Fruit fly (Drosophila melanogaster): ENCODE measurements around the gene fz2.

fz2 gene

DNA sequence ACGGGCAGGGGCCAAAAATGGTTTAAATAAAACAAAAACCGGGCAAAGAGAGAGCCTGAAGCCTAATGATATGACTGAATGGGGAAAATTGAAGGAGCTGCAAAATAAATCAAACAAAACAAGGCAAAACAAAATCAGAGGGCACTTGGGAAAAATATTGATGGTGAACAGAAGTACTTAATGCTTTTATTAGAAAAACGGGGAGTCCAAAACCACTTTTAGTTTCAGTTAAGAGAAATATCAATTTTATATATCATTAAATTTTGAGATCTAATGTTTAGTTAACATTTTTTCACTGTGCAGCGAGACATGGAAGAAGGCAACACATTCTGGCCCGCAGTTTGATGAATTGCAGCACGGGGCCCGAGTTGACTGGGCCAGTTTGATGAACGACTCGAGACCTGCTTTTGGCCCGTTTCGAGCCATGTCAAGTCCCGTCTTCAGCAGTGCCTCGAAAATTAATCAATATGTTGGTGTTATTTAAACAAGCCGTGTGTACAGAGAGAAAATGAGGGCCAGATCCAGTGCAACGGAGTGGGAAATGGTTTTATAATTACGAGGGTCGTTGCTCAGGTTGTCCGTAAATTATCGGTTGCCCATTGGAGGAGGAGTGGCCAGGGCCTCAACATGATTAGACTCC is 68.8 kb downstream of the fz2 start (continued):
- no peak for TF ChIP-seq Fer2 (tag; optimal IDR thresholded peaks at IDR 0.05)
- no peak for TF ChIP-seq CG9797 (GFP tag; optimal IDR thresholded peaks at IDR 0.05)
- no peak for TF ChIP-seq CG13775 (GFP tag; optimal IDR thresholded peaks at IDR 0.05)
- TF ChIP-seq CG11456 (GFP tag; IDR thresholded peaks at IDR 0.05): no peak
- no peak for TF ChIP-seq zen (tag; optimal IDR thresholded peaks at IDR 0.05)
- TF ChIP-seq lbe (GFP tag; optimal IDR thresholded peaks at IDR 0.05): peak; percentile 76
- TF ChIP-seq CG10209 (GFP tag; optimal IDR thresholded peaks at IDR 0.05): no peak
- no peak for TF ChIP-seq repo (GFP tag; optimal IDR thresholded peaks at IDR 0.05)
- no peak for TF ChIP-seq bowl (GFP tag; IDR thresholded peaks at IDR 0.05)
- TF ChIP-seq sim (GFP tag; IDR thresholded peaks at IDR 0.05): no peak
- TF ChIP-seq Bdp1 (GFP tag; optimal IDR thresholded peaks at IDR 0.05): peak; percentile 4
- no peak for TF ChIP-seq gce (GFP tag; IDR thresholded peaks at IDR 0.05)
- TF ChIP-seq Max (GFP tag; optimal IDR thresholded peaks at IDR 0.05): no peak
- 0 out of 2 replicates have a peak, but pooled peaks have one; percentile 15 for TF ChIP-seq ranshi (GFP tag; IDR thresholded peaks at IDR 0.05)
- TF ChIP-seq HLH54F (GFP tag; optimal IDR thresholded peaks at IDR 0.05): no peak
- no peak for TF ChIP-seq dati (GFP tag; IDR thresholded peaks at IDR 0.05)
- no peak for TF ChIP-seq CG17186 (GFP tag; optimal IDR thresholded peaks at IDR 0.05)
- TF ChIP-seq esg (GFP tag; conservative IDR thresholded peaks at IDR 0.05): peak; percentile 30; the same call in 1 of the 2 replicates
- no peak for TF ChIP-seq CG10321 (GFP tag; IDR thresholded peaks at IDR 0.05)
- no peak for TF ChIP-seq Rx (GFP tag; IDR thresholded peaks at IDR 0.05)
- TF ChIP-seq CG6854 (GFP tag; optimal IDR thresholded peaks at IDR 0.05): no peak
- TF ChIP-seq CG16815 (GFP tag; optimal IDR thresholded peaks at IDR 0.05): no peak
- TF ChIP-seq hth (optimal IDR thresholded peaks at IDR 0.05): no peak
- TF ChIP-seq bigmax (GFP tag; optimal IDR thresholded peaks at IDR 0.05): no peak
- TF ChIP-seq Trl (optimal IDR thresholded peaks at IDR 0.05): no peak
- no peak for TF ChIP-seq Trl (GFP tag; optimal IDR thresholded peaks at IDR 0.05)
- no peak for TF ChIP-seq ken (GFP tag; IDR thresholded peaks at IDR 0.05)
- TF ChIP-seq Deaf1 (tag; optimal IDR thresholded peaks at IDR 0.05): no peak
- 0 out of 2 replicates have a peak, but pooled peaks have one; percentile 46 for TF ChIP-seq onecut (GFP tag; IDR thresholded peaks at IDR 0.05)
- no peak for TF ChIP-seq sug (tag; optimal IDR thresholded peaks at IDR 0.05)
- peak; percentile 18; the same call in 1 of the 2 replicates for TF ChIP-seq CG4730 (GFP tag; IDR thresholded peaks at IDR 0.05)
- TF ChIP-seq Neu2 (GFP tag; optimal IDR thresholded peaks at IDR 0.05; ENCODE audit: borderline replicate concordance): no peak
- no peak for TF ChIP-seq CG18011 (GFP tag; optimal IDR thresholded peaks at IDR 0.05)
- TF ChIP-seq CG11247 (GFP tag; IDR thresholded peaks at IDR 0.05): peak; percentile 12; the same call in 1 of the 2 replicates
- TF ChIP-seq NFAT (GFP tag; IDR thresholded peaks at IDR 0.05): no peak
- no peak for TF ChIP-seq gt (GFP tag; IDR thresholded peaks at IDR 0.05)
- TF ChIP-seq CG10565 (GFP tag; optimal IDR thresholded peaks at IDR 0.05): no peak
- no peak for TF ChIP-seq lov (optimal IDR thresholded peaks at IDR 0.05)
- 0 out of 3 replicates have a peak, but pooled peaks have one; percentile 19 for TF ChIP-seq lov (GFP tag; IDR thresholded peaks at IDR 0.05)
- no peak for TF ChIP-seq CG17912 (GFP tag; optimal IDR thresholded peaks at IDR 0.05)
- TF ChIP-seq CG8765 (GFP tag; IDR thresholded peaks at IDR 0.05): no peak
- no peak for TF ChIP-seq CG31224 (GFP tag; IDR thresholded peaks at IDR 0.05)
- peak; percentile 45; the same call in 1 of the 2 replicates for TF ChIP-seq Ptx1 (GFP tag; IDR thresholded peaks at IDR 0.05)
- TF ChIP-seq CG2889 (GFP tag; IDR thresholded peaks at IDR 0.05): no peak
- TF ChIP-seq C15 (GFP tag; IDR thresholded peaks at IDR 0.05): no peak
- no peak for TF ChIP-seq Hr39 (optimal IDR thresholded peaks at IDR 0.05)
- no peak; the same call in 1 of the 2 replicates for TF ChIP-seq CG10366 (GFP tag; IDR thresholded peaks at IDR 0.05)
- no peak for TF ChIP-seq Gug (GFP tag; IDR thresholded peaks at IDR 0.05)
- TF ChIP-seq tup (GFP tag; optimal IDR thresholded peaks at IDR 0.05): no peak
- peak; percentile 58 for TF ChIP-seq CG30403 (GFP tag; optimal IDR thresholded peaks at IDR 0.05)
- no peak for TF ChIP-seq croc (GFP tag; conservative IDR thresholded peaks at IDR 0.05)
- no peak for TF ChIP-seq scrt (GFP tag; optimal IDR thresholded peaks at IDR 0.05)
